Worm (Caenorhabditis elegans) whole organism, L1 larva: ENCODE measurements around the gene Y51A2A.16.

Experiments used
- aly-2 ChIP-seq: fragments of 150-350 bp; optimal IDR thresholded peaks from 2 replicates; lab custom pipeline; 2014; ENCODE audit warnings: missing biosample characterization, missing genetic modification characterization
- ama-1 ChIP-seq: fragments of 150-350 bp; optimal IDR thresholded peaks from 2 replicates; lab custom pipeline; 2014
- fkh-10 ChIP-seq: sonication (generic microtip); optimal IDR thresholded peaks from 2 replicates; lab custom pipeline; 2017; ENCODE audit warnings: missing biosample characterization, missing genetic modification reagents, missing genetic modification characterization
- fos-1 ChIP-seq: fragments of 150-350 bp; optimal IDR thresholded peaks from 2 replicates; lab custom pipeline; 2014; ENCODE audit warnings: missing biosample characterization, missing genetic modification characterization
- lin-14 ChIP-seq: fragments of 200-800 bp; sonication (Bioruptor generic); optimal IDR thresholded peaks from 2 replicates; lab custom pipeline; 2018; ENCODE audit warnings: mild to moderate bottlenecking, missing genetic modification characterization, moderate library complexity, missing compliant biosample characterization
- lin-39 ChIP-seq: fragments of 150-350 bp; optimal IDR thresholded peaks from 2 replicates; lab custom pipeline; 2014; ENCODE audit warnings: missing biosample characterization, missing genetic modification reagents, missing genetic modification characterization
- nhr-76 ChIP-seq: sonication (generic microtip); optimal IDR thresholded peaks from 2 replicates; lab custom pipeline; 2017; ENCODE audit warnings: missing biosample characterization, missing genetic modification characterization
- nhr-84 ChIP-seq: sonication (generic microtip); optimal IDR thresholded peaks from 2 replicates; lab custom pipeline; 2017; ENCODE audit warnings: missing biosample characterization, missing genetic modification characterization
- snpc-4 ChIP-seq: fragments of 150-350 bp; optimal IDR thresholded peaks from 2 replicates; lab custom pipeline; 2014; ENCODE audit warnings: missing biosample characterization, missing genetic modification characterization
- vab-15 ChIP-seq: sonication (generic microtip); optimal IDR thresholded peaks from 2 replicates; lab custom pipeline; 2017; ENCODE audit warnings: missing genotype, mild to moderate bottlenecking, missing genetic modification characterization, missing compliant biosample characterization

DNA sequence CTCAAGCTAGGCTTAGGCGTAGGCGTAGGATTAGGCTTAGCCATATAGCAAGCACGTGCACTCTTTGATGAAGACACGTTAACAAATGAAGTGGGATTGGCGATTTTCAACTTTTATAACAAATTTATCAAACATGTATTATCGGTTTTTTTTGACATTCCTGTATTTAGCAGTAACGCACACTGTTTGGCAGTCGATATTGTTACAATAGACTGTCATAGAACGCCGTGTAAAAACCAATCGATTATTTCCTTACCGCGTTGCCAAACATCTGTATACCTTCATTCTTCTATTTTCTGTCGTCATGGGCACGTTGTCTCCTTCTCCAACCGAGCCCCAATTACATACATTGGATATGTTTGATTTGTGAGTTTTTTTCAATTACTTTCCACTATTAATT, 37.6 kb upstream of the Y51A2A.16 start, which contains the start of gene fbxb-119:
- TF ChIP-seq snpc-4 (tag; lab: Kevin White, UChicago) (no peak), lin-14 (no peak), nhr-84 (tag; lab: Kevin White, UChicago) (no peak), nhr-76 (tag; lab: Kevin White, UChicago) (no peak), lin-39 (tag; lab: Kevin White, UChicago) (no peak), fkh-10 (GFP tag; lab: Kevin White, UChicago) (no peak), aly-2 (tag; lab: Kevin White, UChicago) (no peak), vab-15 (tag; lab: Kevin White, UChicago) (no peak), ama-1 (lab: Kevin White, UChicago) (no peak), fos-1 (tag; lab: Kevin White, UChicago) (no peak)
